Worm (Caenorhabditis elegans) whole organism, L4/young adult: Measurements from ENCODE around the gene gtap-1.

ENCODE experiments used
- W03F9.2 ChIP-seq: fragments of 150-350 bp; optimal IDR thresholded peaks from 2 replicates; lab custom pipeline; 2014; ENCODE audit warnings: missing biosample characterization, missing genetic modification characterization
- dao-5 ChIP-seq: sonication (generic microtip); optimal IDR thresholded peaks from 2 replicates; lab custom pipeline; 2016; ENCODE audit warnings: missing genotype, missing genetic modification characterization, moderate library complexity, missing compliant biosample characterization

ce11 chrII:5863893-5864292 is 30.9 kb upstream of the gtap-1 start, which contains the start of gene tag-234:
- TF ChIP-seq dao-5 (tag; lab: Kevin White, UChicago) (no peak), W03F9.2 (tag; lab: Kevin White, UChicago) (no peak)
